Worm (Caenorhabditis elegans) whole organism, young adult: ENCODE measurements around the gene K12H6.2.

Experiments used
- B0261.1 ChIP-seq: sonication (generic microtip); optimal IDR thresholded peaks from 2 replicates; lab custom pipeline; 2016; ENCODE audit warnings: mild to moderate bottlenecking, missing genetic modification characterization, moderate library complexity, missing compliant biosample characterization
- F37B4.10 ChIP-seq: fragments of 200-800 bp; sonication (Bioruptor generic); IDR thresholded peaks from 2 replicates; pipeline ENCODE4 v1.3.6; 2022; ENCODE audit warnings: missing genetic modification characterization, missing compliant biosample characterization
- K11D2.4 ChIP-seq: fragments of 200-800 bp; sonication (Bioruptor generic); IDR thresholded peaks from 2 replicates; pipeline ENCODE4 v1.3.6; 2022; ENCODE audit warnings: missing genetic modification reagents, missing genetic modification characterization, missing compliant biosample characterization
- T26A5.8 ChIP-seq: sonication (generic microtip); optimal IDR thresholded peaks from 2 replicates; lab custom pipeline; 2016; ENCODE audit warnings: missing genetic modification characterization, missing compliant biosample characterization
- Y53G8AR.9 ChIP-seq: fragments of 200-800 bp; sonication (Bioruptor generic); conservative IDR thresholded peaks from 2 replicates; pipeline ENCODE4 v1.3.6; 2022; ENCODE audit warnings: missing genetic modification reagents, missing genetic modification characterization, missing compliant biosample characterization
- Y56A3A.18 ChIP-seq: fragments of 200-800 bp; sonication (Bioruptor generic); IDR thresholded peaks from 2 replicates; pipeline ENCODE4 v1.3.6; 2022; ENCODE audit warnings: missing genetic modification reagents, missing genetic modification characterization, missing compliant biosample characterization
- akir-1 ChIP-seq: fragments of 200-800 bp; sonication (Bioruptor generic); optimal IDR thresholded peaks from 2 replicates; lab custom pipeline; 2018; ENCODE audit warnings: mild to moderate bottlenecking, missing genetic modification characterization, moderate library complexity, missing compliant biosample characterization
- ama-1 ChIP-seq, 3 experiments: fragments of 150-350 bp in 1 of 3; sonication (generic microtip) in 2 of 3; optimal IDR thresholded peaks; 2 replicates each; lab custom pipeline; 2014 to 2018; ENCODE audit warnings: missing biosample characterization in 2 of 3, missing genetic modification characterization in 2 of 3, missing genetic modification reagents in 2 of 3
- aptf-2 ChIP-seq: fragments of 200-800 bp; sonication (Bioruptor generic); conservative IDR thresholded peaks from 2 replicates; pipeline ENCODE4 v1.3.6; 2022; ENCODE audit warnings: missing genetic modification reagents, missing genetic modification characterization, missing compliant biosample characterization
- atf-7 ChIP-seq: sonication (generic microtip); optimal IDR thresholded peaks from 2 replicates; lab custom pipeline; 2017; ENCODE audit warnings: mild to moderate bottlenecking, missing genetic modification characterization, missing compliant biosample characterization
- attf-5 ChIP-seq: fragments of 200-800 bp; sonication (Bioruptor generic); optimal IDR thresholded peaks from 2 replicates; lab custom pipeline; 2018; ENCODE audit warnings: mild to moderate bottlenecking, missing genetic modification characterization, missing compliant biosample characterization
- cebp-1 ChIP-seq, 2 experiments: fragments of 200-800 bp in 1 of 2; sonication (Bioruptor generic) in 1 of 2; sonication (generic microtip) in 1 of 2; IDR thresholded peaks in 1 of 2; optimal IDR thresholded peaks in 1 of 2; 2 replicates each; pipeline versions ENCODE4 v1.3.6 to Lab custom; 2017 to 2022; ENCODE audit warnings: missing compliant biosample characterization in 2 of 2, missing genetic modification characterization in 2 of 2, mild to moderate bottlenecking in 1 of 2, missing genetic modification reagents in 1 of 2, moderate library complexity in 1 of 2
- ceh-79 ChIP-seq: sonication (generic microtip); optimal IDR thresholded peaks from 2 replicates; lab custom pipeline; 2017; ENCODE audit warnings: mild to moderate bottlenecking, missing genetic modification characterization, missing compliant biosample characterization
- dox-1 ChIP-seq: fragments of 200-800 bp; sonication (Bioruptor generic); IDR thresholded peaks from 2 replicates; pipeline ENCODE4 v1.3.6; 2022; ENCODE audit warnings: missing genetic modification reagents, missing genetic modification characterization, missing compliant biosample characterization
- efl-1 ChIP-seq: fragments of 150-350 bp; optimal IDR thresholded peaks from 2 replicates; lab custom pipeline; 2014; ENCODE audit warnings: missing biosample characterization, missing genetic modification reagents, missing genetic modification characterization
- egrh-3 ChIP-seq: fragments of 200-800 bp; sonication (Bioruptor generic); IDR thresholded peaks from 2 replicates; pipeline ENCODE4 v1.3.6; 2022; ENCODE audit warnings: missing genetic modification reagents, missing genetic modification characterization, missing compliant biosample characterization
- ets-4 ChIP-seq: fragments of 200-800 bp; sonication (Bioruptor generic); optimal IDR thresholded peaks from 2 replicates; lab custom pipeline; 2018; ENCODE audit warnings: mild to moderate bottlenecking, missing genetic modification characterization, missing compliant biosample characterization
- hlh-12 ChIP-seq: sonication (generic microtip); optimal IDR thresholded peaks from 2 replicates; lab custom pipeline; 2016; ENCODE audit warnings: missing genetic modification characterization, missing compliant biosample characterization
- lin-40 ChIP-seq: sonication (generic microtip); optimal IDR thresholded peaks from 2 replicates; lab custom pipeline; 2016; ENCODE audit warnings: missing genetic modification characterization, mild to moderate bottlenecking, missing compliant biosample characterization, missing genotype, missing genetic modification reagents
- lin-54 ChIP-seq: fragments of 200-800 bp; sonication (Bioruptor generic); optimal IDR thresholded peaks from 2 replicates; lab custom pipeline; 2018; ENCODE audit warnings: mild to moderate bottlenecking, missing genetic modification characterization, missing compliant biosample characterization
- nhr-120 ChIP-seq: fragments of 200-800 bp; sonication (Bioruptor generic); IDR thresholded peaks from 2 replicates; pipeline ENCODE4 v1.3.6; 2022; ENCODE audit warnings: missing genetic modification characterization, missing compliant biosample characterization
- nhr-179 ChIP-seq: sonication (generic microtip); optimal IDR thresholded peaks from 2 replicates; lab custom pipeline; 2016; ENCODE audit warnings: mild to moderate bottlenecking, missing genetic modification characterization, missing compliant biosample characterization
- nhr-80 ChIP-seq: sonication (generic microtip); optimal IDR thresholded peaks from 2 replicates; lab custom pipeline; 2016; ENCODE audit warnings: missing genetic modification characterization, missing compliant biosample characterization
- pbrm-1 ChIP-seq: fragments of 200-800 bp; sonication (Bioruptor generic); IDR thresholded peaks from 2 replicates; pipeline ENCODE4 v1.3.6; 2022; ENCODE audit warnings: missing genetic modification reagents, missing genetic modification characterization, missing compliant biosample characterization
- pha-4 ChIP-seq: fragments of 150-350 bp; sonication (generic microtip); optimal IDR thresholded peaks from 2 replicates; lab custom pipeline; 2014; ENCODE audit warnings: missing biosample characterization, missing genetic modification reagents, missing genetic modification characterization
- repo-1 ChIP-seq: sonication (generic microtip); optimal IDR thresholded peaks from 2 replicates; lab custom pipeline; 2017; ENCODE audit warnings: mild to moderate bottlenecking, missing genetic modification characterization, missing compliant biosample characterization
- tbp1 ChIP-seq: fragments of 200-800 bp; sonication (Bioruptor generic); optimal IDR thresholded peaks from 2 replicates; lab custom pipeline; 2018; ENCODE audit warnings: mild to moderate bottlenecking, missing genetic modification characterization, missing compliant biosample characterization
- ztf-18 ChIP-seq: sonication (generic microtip); optimal IDR thresholded peaks from 2 replicates; lab custom pipeline; 2016; ENCODE audit warnings: missing genotype, mild to moderate bottlenecking, missing genetic modification characterization, missing compliant biosample characterization

Gene K12H6.2

ce11 chrII:2836853-2837252 is 21.5 kb upstream of the K12H6.2 start, which contains the start of gene K12H6.7 (continued):
- TF ChIP-seq tbp1 (GFP tag; lab: Kevin White, UChicago), result no peak

DNA sequence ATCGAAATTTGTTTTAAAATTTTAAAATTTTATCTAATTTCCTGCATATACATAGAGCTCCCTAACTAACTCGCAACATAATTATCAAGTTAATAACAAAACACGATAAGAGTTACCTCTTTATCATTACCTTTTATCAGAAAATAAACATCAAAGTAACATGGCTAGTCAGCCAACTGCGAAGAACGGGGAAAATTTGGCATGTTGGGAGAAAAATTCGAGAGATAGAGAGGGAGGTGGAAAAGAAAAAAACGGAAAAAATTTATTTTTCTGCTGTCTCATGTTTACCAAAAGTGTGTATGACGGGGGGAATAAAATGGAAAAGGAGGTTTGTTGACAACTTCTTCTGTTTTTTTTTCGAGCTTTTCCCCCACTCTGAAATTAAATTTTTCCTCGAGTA is 18.8 kb upstream of the K12H6.2 start:
- TF ChIP-seq F37B4.10 (GFP tag; lab: Robert Waterston, UW) (no peak), nhr-80 (tag; lab: Kevin White, UChicago) (peak; percentile 66), attf-5 (GFP tag; lab: Kevin White, UChicago) (peak; percentile 10)

DNA sequence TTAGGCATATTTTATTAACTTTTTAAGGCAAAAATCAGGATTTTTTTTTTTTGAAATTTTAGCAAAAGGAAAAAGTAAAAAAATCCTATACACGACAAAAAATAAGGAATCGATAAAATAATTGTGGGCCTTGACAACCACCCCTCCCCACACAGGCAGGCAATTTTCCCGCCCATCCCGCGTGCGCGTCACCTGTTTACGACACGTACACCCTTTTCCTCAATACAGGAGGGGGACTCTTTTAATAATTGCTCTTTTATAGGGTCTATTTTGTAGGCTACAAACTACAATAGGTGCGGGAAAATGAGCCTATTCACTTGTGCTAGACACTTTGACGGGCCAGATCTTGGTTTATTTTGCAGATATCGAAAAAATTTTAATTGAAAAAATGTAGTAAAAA is 17.2 kb upstream of the K12H6.2 start:
- TF ChIP-seq hlh-12 (tag; lab: Kevin White, UChicago) (no peak), Y56A3A.18 (GFP tag; lab: Robert Waterston, UW) (0 out of 2 replicates have a peak, but pooled peaks have one; percentile 27)

- TF ChIP-seq nhr-120, result no peak
- no peak for TF ChIP-seq Y53G8AR.9 (GFP tag; lab: Robert Waterston, UW)
- TF ChIP-seq F37B4.10 (GFP tag; lab: Robert Waterston, UW), result no peak
- peak; percentile 82 for TF ChIP-seq atf-7 (tag; lab: Kevin White, UChicago)
- TF ChIP-seq nhr-179 (tag; lab: Kevin White, UChicago), result no peak
- TF ChIP-seq ets-4 (GFP tag; lab: Kevin White, UChicago), result no peak
- TF ChIP-seq dox-1, result no peak
- TF ChIP-seq pbrm-1 (GFP tag; lab: Robert Waterston, UW), result no peak
- peak; percentile 19 for TF ChIP-seq lin-40 (tag; lab: Kevin White, UChicago)
- TF ChIP-seq repo-1, result no peak
- TF ChIP-seq cebp-1 (GFP tag; IDR thresholded peaks at IDR 0.05; lab: Robert Waterston, UW), result no peak
- no peak for TF ChIP-seq cebp-1 (tag; optimal IDR thresholded peaks at IDR 0.05; lab: Kevin White, UChicago)
- peak; percentile 34 for TF ChIP-seq ama-1 (optimal IDR thresholded peaks at IDR 0.05; lab: Kevin White, UChicago)
- no peak for TF ChIP-seq ama-1 (GFP tag; optimal IDR thresholded peaks at IDR 0.05; lab: Kevin White, UChicago)
- no peak for TF ChIP-seq T26A5.8 (tag; lab: Kevin White, UChicago)
- no peak for TF ChIP-seq K11D2.4 (GFP tag; lab: Robert Waterston, UW)
- no peak for TF ChIP-seq lin-54
- TF ChIP-seq pha-4 (tag; lab: Kevin White, UChicago), result no peak
- no peak for TF ChIP-seq Y56A3A.18 (GFP tag; lab: Robert Waterston, UW)
- TF ChIP-seq ztf-18 (tag; lab: Kevin White, UChicago), result no peak
- no peak for TF ChIP-seq ceh-79 (tag; lab: Kevin White, UChicago)
- no peak for TF ChIP-seq akir-1 (GFP tag; lab: Kevin White, UChicago)
- TF ChIP-seq hlh-12 (tag; lab: Kevin White, UChicago), result no peak
Measured at ce11 chrII:2832098-2832497, 16.8 kb upstream of the K12H6.2 start.

DNA sequence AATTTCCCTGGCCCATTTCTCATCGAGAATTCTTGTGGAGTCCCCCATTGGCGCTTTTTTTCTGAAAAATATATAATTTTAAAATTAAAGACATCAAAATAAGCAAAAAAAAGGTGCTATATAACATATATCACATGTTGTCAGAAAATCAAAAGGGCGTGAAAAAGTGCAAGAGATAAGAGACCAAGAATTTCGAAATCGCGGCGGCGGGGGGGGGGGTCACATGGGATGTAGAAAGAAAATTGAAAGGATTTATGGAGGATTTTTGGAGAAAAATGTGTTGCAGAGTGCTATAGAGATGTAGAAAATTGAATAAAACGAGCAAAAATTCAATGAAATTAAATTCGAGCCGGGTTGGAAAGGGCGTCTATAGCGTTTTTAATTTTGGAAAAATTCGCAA is 15.8 kb upstream of the K12H6.2 start, which contains the start of gene K12H6.6:
K12H6.6 (minus strand) TSS at position 61 of the 400 bp plus-strand sequence.
- TF ChIP-seq egrh-3 (GFP tag; lab: Robert Waterston, UW) (peak; percentile 40; the same call in 1 of the 2 replicates), nhr-80 (tag; lab: Kevin White, UChicago) (peak; percentile 1), attf-5 (GFP tag; lab: Kevin White, UChicago) (peak; percentile 31), B0261.1 (no peak), cebp-1 (GFP tag; IDR thresholded peaks at IDR 0.05; lab: Robert Waterston, UW) (peak; percentile 84), cebp-1 (tag; optimal IDR thresholded peaks at IDR 0.05; lab: Kevin White, UChicago) (peak; percentile 93)

DNA sequence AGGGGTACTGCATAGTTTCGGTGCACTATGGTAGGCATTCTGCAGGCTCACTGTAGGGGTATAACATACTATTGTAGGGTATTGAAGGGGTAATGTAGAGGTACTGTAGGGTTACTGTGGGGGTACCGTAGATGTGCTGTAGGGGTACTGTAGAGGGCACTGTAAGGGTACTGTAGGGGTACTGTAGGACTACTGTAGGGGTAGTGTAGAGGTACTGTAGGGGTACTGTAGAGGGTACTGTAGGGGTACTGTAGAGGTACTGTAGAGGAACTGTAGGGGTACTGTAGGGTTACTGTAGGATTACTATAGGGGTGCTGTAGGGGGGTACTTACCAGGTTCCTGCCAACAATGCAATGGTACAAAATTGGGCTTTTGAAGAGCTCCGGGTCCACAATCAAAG is 14.8 kb upstream of the K12H6.2 start:
- TF ChIP-seq aptf-2 (GFP tag; lab: Robert Waterston, UW), result 0 out of 2 replicates have a peak, but pooled peaks have one; percentile 14
- no peak for TF ChIP-seq efl-1 (GFP tag; lab: Kevin White, UChicago)
